Worm (Caenorhabditis elegans) whole organism, late embryonic: ENCODE data around the gene F02C12.2.

ENCODE experiments used
- C38D4.7 ChIP-seq: fragments of 200-800 bp; sonication (Bioruptor generic); optimal IDR thresholded peaks from 2 replicates; lab custom pipeline; 2018; ENCODE audit warnings: mild to moderate bottlenecking, missing genetic modification characterization, moderate library complexity, missing compliant biosample characterization
- ceh-30 ChIP-seq: fragments of 150-350 bp; optimal IDR thresholded peaks from 2 replicates; lab custom pipeline; 2014; ENCODE audit warnings: missing biosample characterization, missing genetic modification characterization
- dmd-4 ChIP-seq: sonication (generic microtip); optimal IDR thresholded peaks from 2 replicates; lab custom pipeline; 2016; ENCODE audit warnings: borderline replicate concordance, missing genetic modification characterization, missing compliant biosample characterization
- dve-1 ChIP-seq: sonication (generic microtip); optimal IDR thresholded peaks from 2 replicates; lab custom pipeline; 2017; ENCODE audit warnings: antibody characterized with exemption, mild to moderate bottlenecking, missing genetic modification characterization, missing compliant biosample characterization
- elt-2 ChIP-seq: sonication (generic microtip); optimal IDR thresholded peaks from 2 replicates; lab custom pipeline; 2016; ENCODE audit warnings: missing genetic modification reagents, missing genetic modification characterization, missing compliant biosample characterization
- ets-4 ChIP-seq: sonication (generic microtip); optimal IDR thresholded peaks from 2 replicates; lab custom pipeline; 2016; ENCODE audit warnings: missing genetic modification characterization, missing compliant biosample characterization
- fkh-10 ChIP-seq: fragments of 150-350 bp; optimal IDR thresholded peaks from 2 replicates; lab custom pipeline; 2014; ENCODE audit warnings: missing biosample characterization, missing genetic modification reagents, missing genetic modification characterization
- hlh-30 ChIP-seq: sonication (generic microtip); optimal IDR thresholded peaks from 2 replicates; lab custom pipeline; 2017; ENCODE audit warnings: antibody characterized with exemption, missing genetic modification characterization, missing compliant biosample characterization; ENCODE audit not compliant: insufficient read depth
- hlh-6 ChIP-seq: sonication (generic microtip); optimal IDR thresholded peaks from 2 replicates; lab custom pipeline; 2016; ENCODE audit warnings: missing genotype, missing genetic modification characterization, missing compliant biosample characterization
- madf-2 ChIP-seq: sonication (generic microtip); optimal IDR thresholded peaks from 2 replicates; lab custom pipeline; 2017; ENCODE audit warnings: missing genetic modification characterization, missing compliant biosample characterization
- nfya-1 ChIP-seq: sonication (generic microtip); optimal IDR thresholded peaks from 2 replicates; lab custom pipeline; 2017; ENCODE audit warnings: missing genetic modification characterization, mild to moderate bottlenecking, missing compliant biosample characterization, antibody characterized with exemption, moderate library complexity
- pros-1 ChIP-seq: fragments of 150-350 bp; optimal IDR thresholded peaks from 2 replicates; lab custom pipeline; 2014; ENCODE audit warnings: missing biosample characterization, missing genetic modification reagents, missing genetic modification characterization
- rnt-1 ChIP-seq: sonication (generic microtip); optimal IDR thresholded peaks from 2 replicates; lab custom pipeline; 2016; ENCODE audit warnings: missing genetic modification characterization, missing compliant biosample characterization
- tbx-2 ChIP-seq: sonication (generic microtip); optimal IDR thresholded peaks from 2 replicates; lab custom pipeline; 2016; ENCODE audit warnings: missing genetic modification characterization, missing compliant biosample characterization
- tbx-7 ChIP-seq: sonication (generic microtip); optimal IDR thresholded peaks from 2 replicates; lab custom pipeline; 2016; ENCODE audit warnings: missing genotype, missing genetic modification characterization, missing compliant biosample characterization
- ttx-3 ChIP-seq: sonication (generic microtip); optimal IDR thresholded peaks from 2 replicates; lab custom pipeline; 2016; ENCODE audit warnings: missing genetic modification reagents, missing genetic modification characterization, missing compliant biosample characterization

Gene F02C12.2

ce11 chrX:13349230-13350122 is 49.6 kb downstream of the F02C12.2 start:
- TF ChIP-seq tbx-2 (tag; lab: Kevin White, UChicago) (no peak), elt-2 (peak; percentile 12)

- TF ChIP-seq ttx-3 (tag; lab: Kevin White, UChicago), result no peak
- no peak for TF ChIP-seq C38D4.7 (GFP tag; lab: Kevin White, UChicago)
- no peak for TF ChIP-seq dve-1 (tag; lab: Kevin White, UChicago)
- no peak for TF ChIP-seq hlh-6 (tag; lab: Kevin White, UChicago)
- no peak for TF ChIP-seq elt-2
- TF ChIP-seq fkh-10 (GFP tag; lab: Kevin White, UChicago), result no peak
- no peak for TF ChIP-seq nfya-1
- TF ChIP-seq pros-1 (tag; lab: Kevin White, UChicago), result no peak
- TF ChIP-seq tbx-2 (tag; lab: Kevin White, UChicago), result no peak
- no peak for TF ChIP-seq dmd-4 (tag; lab: Kevin White, UChicago)
- TF ChIP-seq rnt-1 (tag; lab: Kevin White, UChicago), result no peak
- TF ChIP-seq tbx-7 (tag; lab: Kevin White, UChicago), result no peak
- no peak for TF ChIP-seq ets-4 (tag; lab: Kevin White, UChicago)
- no peak for TF ChIP-seq madf-2 (tag; lab: Kevin White, UChicago)
- TF ChIP-seq ceh-30, result no peak
- no peak for TF ChIP-seq hlh-30 (tag; lab: Kevin White, UChicago)
Observed at ce11 chrX:13348417-13348816, 50.7 kb downstream of the F02C12.2 start.
